Worm (Caenorhabditis elegans): Measurements from ENCODE around the gene Y39A1A.3.

ce11 chrIII:10557910-10558309 is 38.4 kb downstream of the Y39A1A.3 start, which contains the start of gene T21C12.4:
- no peak for TF ChIP-seq B0310.2 (tag; optimal IDR thresholded peaks at IDR 0.05)
- TF ChIP-seq flt-1 (GFP tag; IDR thresholded peaks at IDR 0.05) = no peak
- no peak for TF ChIP-seq hmbx-1 (tag; optimal IDR thresholded peaks at IDR 0.05)
- TF ChIP-seq hnd-1 (tag; optimal IDR thresholded peaks at IDR 0.05) = no peak
- no peak for TF ChIP-seq tbx-11 (GFP tag; IDR thresholded peaks at IDR 0.05)
- no peak for TF ChIP-seq ama-1 (optimal IDR thresholded peaks at IDR 0.05)
- no peak for TF ChIP-seq sea-1 (GFP tag; conservative IDR thresholded peaks at IDR 0.05)
- no peak for TF ChIP-seq aly-1 (tag; optimal IDR thresholded peaks at IDR 0.05)
- TF ChIP-seq hmg-4 (GFP tag; optimal IDR thresholded peaks at IDR 0.05) = no peak
- TF ChIP-seq pes-1 (GFP tag; IDR thresholded peaks at IDR 0.05) = no peak
- TF ChIP-seq scrt-1 (GFP tag; IDR thresholded peaks at IDR 0.05) = no peak
- no peak for TF ChIP-seq ceh-13 (GFP tag; optimal IDR thresholded peaks at IDR 0.05)
- TF ChIP-seq ceh-36 (tag; optimal IDR thresholded peaks at IDR 0.05) = no peak
- TF ChIP-seq F13C5.2 (tag; optimal IDR thresholded peaks at IDR 0.05) = no peak
